Worm (Caenorhabditis elegans) whole organism, early embryonic: ENCODE results near the gene C07A4.3.

Experiments used
- B0310.2 ChIP-seq: sonication (generic microtip); optimal IDR thresholded peaks from 2 replicates; lab custom pipeline; 2016; ENCODE audit warnings: mild to moderate bottlenecking, missing genetic modification characterization, missing compliant biosample characterization
- F13C5.2 ChIP-seq: sonication (generic microtip); optimal IDR thresholded peaks from 2 replicates; lab custom pipeline; 2017; ENCODE audit warnings: mild to moderate bottlenecking, missing genetic modification characterization, inconsistent platforms, missing compliant biosample characterization
- aly-1 ChIP-seq: sonication (generic microtip); optimal IDR thresholded peaks from 2 replicates; lab custom pipeline; 2016; ENCODE audit warnings: missing genetic modification characterization, missing compliant biosample characterization
- ama-1 ChIP-seq: fragments of 150-350 bp; optimal IDR thresholded peaks from 2 replicates; lab custom pipeline; 2014
- ceh-13 ChIP-seq: fragments of 200-800 bp; sonication (Bioruptor generic); optimal IDR thresholded peaks from 2 replicates; lab custom pipeline; 2018; ENCODE audit warnings: mild to moderate bottlenecking, missing genetic modification characterization, missing compliant biosample characterization
- ceh-36 ChIP-seq: sonication (generic microtip); optimal IDR thresholded peaks from 2 replicates; lab custom pipeline; 2016; ENCODE audit warnings: missing genetic modification characterization, inconsistent platforms, missing compliant biosample characterization
- ets-7 ChIP-seq: sonication (generic microtip); optimal IDR thresholded peaks from 2 replicates; lab custom pipeline; 2016; ENCODE audit warnings: missing genotype, missing genetic modification characterization, missing compliant biosample characterization
- flt-1 ChIP-seq: fragments of 200-800 bp; sonication (Bioruptor generic); IDR thresholded peaks from 2 replicates; pipeline ENCODE4 v1.3.6; 2022; ENCODE audit warnings: missing genetic modification characterization, missing compliant biosample characterization
- hmbx-1 ChIP-seq: sonication (generic microtip); optimal IDR thresholded peaks from 2 replicates; lab custom pipeline; 2016; ENCODE audit warnings: mild to moderate bottlenecking, missing genetic modification characterization, missing compliant biosample characterization
- hmg-4 ChIP-seq: fragments of 200-800 bp; sonication (Bioruptor generic); optimal IDR thresholded peaks from 2 replicates; lab custom pipeline; 2018; ENCODE audit warnings: mild to moderate bottlenecking, missing genetic modification characterization, missing compliant biosample characterization
- hnd-1 ChIP-seq: sonication (generic microtip); optimal IDR thresholded peaks from 2 replicates; lab custom pipeline; 2016; ENCODE audit warnings: missing genetic modification characterization, missing compliant biosample characterization
- pes-1 ChIP-seq: fragments of 200-800 bp; sonication (Bioruptor generic); IDR thresholded peaks from 2 replicates; pipeline ENCODE4 v1.3.6; 2022; ENCODE audit warnings: missing genetic modification reagents, missing genetic modification characterization, missing compliant biosample characterization
- scrt-1 ChIP-seq: fragments of 200-800 bp; sonication (Bioruptor generic); IDR thresholded peaks from 2 replicates; pipeline ENCODE4 v1.3.6; 2022; ENCODE audit warnings: missing genetic modification characterization, missing compliant biosample characterization
- sea-1 ChIP-seq: fragments of 200-800 bp; sonication (Bioruptor generic); conservative IDR thresholded peaks from 2 replicates; pipeline ENCODE4 v1.3.6; 2022; ENCODE audit warnings: missing genetic modification characterization, missing compliant biosample characterization
- tbx-11 ChIP-seq: fragments of 200-800 bp; sonication (Bioruptor generic); IDR thresholded peaks from 2 replicates; pipeline ENCODE4 v1.3.6; 2022; ENCODE audit warnings: missing genetic modification characterization, missing compliant biosample characterization
- tbx-37 ChIP-seq: fragments of 200-800 bp; sonication (Bioruptor generic); conservative IDR thresholded peaks from 2 replicates; pipeline ENCODE4 v1.3.6; 2022; ENCODE audit warnings: missing genetic modification reagents, missing genetic modification characterization, missing compliant biosample characterization
- tra-4 ChIP-seq: sonication (generic microtip); optimal IDR thresholded peaks from 2 replicates; lab custom pipeline; 2017; ENCODE audit warnings: missing genetic modification characterization, missing compliant biosample characterization

The C07A4.3 gene

ce11 chrX:10174683-10175082 lies at the start of gene C07A4.3:
C07A4.3 (plus strand) TSS chrX:10174983.
- no peak for TF ChIP-seq tra-4 (tag; lab: Kevin White, UChicago)
- TF ChIP-seq hmg-4 (GFP tag; lab: Kevin White, UChicago): no peak
- no peak for TF ChIP-seq scrt-1 (GFP tag; lab: Robert Waterston, UW)
- no peak for TF ChIP-seq B0310.2 (tag; lab: Kevin White, UChicago)
- no peak for TF ChIP-seq ceh-36
- TF ChIP-seq ets-7 (tag; lab: Kevin White, UChicago): no peak
- no peak for TF ChIP-seq aly-1 (tag; lab: Kevin White, UChicago)
- no peak for TF ChIP-seq F13C5.2 (tag; lab: Kevin White, UChicago)

ce11 chrX:10130159-10130558 lies 44.6 kb upstream of the C07A4.3 start:
- TF ChIP-seq flt-1 (no peak), pes-1 (GFP tag; lab: Robert Waterston, UW) (no peak), aly-1 (tag; lab: Kevin White, UChicago) (no peak), F13C5.2 (tag; lab: Kevin White, UChicago) (no peak), sea-1 (GFP tag; lab: Robert Waterston, UW) (no peak), ceh-13 (no peak), hmbx-1 (tag; lab: Kevin White, UChicago) (no peak), scrt-1 (GFP tag; lab: Robert Waterston, UW) (no peak), hnd-1 (no peak), ets-7 (tag; lab: Kevin White, UChicago) (no peak), tbx-37 (no peak), B0310.2 (tag; lab: Kevin White, UChicago) (no peak), hmg-4 (GFP tag; lab: Kevin White, UChicago) (no peak), tbx-11 (GFP tag; lab: Robert Waterston, UW) (no peak), ceh-36 (no peak), tra-4 (tag; lab: Kevin White, UChicago) (no peak), ama-1 (lab: Kevin White, UChicago) (no peak)

ce11 chrX:10132546-10133032 lies 42.2 kb upstream of the C07A4.3 start:
- TF ChIP-seq scrt-1 (GFP tag; lab: Robert Waterston, UW): peak; percentile 89
- peak; percentile 87 for TF ChIP-seq flt-1
- peak; percentile 86 for TF ChIP-seq tbx-37
- TF ChIP-seq hmbx-1 (tag; lab: Kevin White, UChicago): peak; percentile 53
- TF ChIP-seq ets-7 (tag; lab: Kevin White, UChicago): peak; percentile 14
- peak; percentile 88 for TF ChIP-seq aly-1 (tag; lab: Kevin White, UChicago)
- TF ChIP-seq B0310.2 (tag; lab: Kevin White, UChicago): peak; percentile 62
- peak; percentile 68 for TF ChIP-seq F13C5.2 (tag; lab: Kevin White, UChicago)
- peak; percentile 94 for TF ChIP-seq sea-1 (GFP tag; lab: Robert Waterston, UW)
- TF ChIP-seq hnd-1: peak; percentile 76
- peak; percentile 79 for TF ChIP-seq ceh-36
- TF ChIP-seq tbx-11 (GFP tag; lab: Robert Waterston, UW): peak; percentile 89
- peak; percentile 92 for TF ChIP-seq pes-1 (GFP tag; lab: Robert Waterston, UW)
- TF ChIP-seq ceh-13: peak; percentile 72
- peak; percentile 81 for TF ChIP-seq hmg-4 (GFP tag; lab: Kevin White, UChicago)

ce11 chrX:10133082-10133481 lies 41.7 kb upstream of the C07A4.3 start, which contains the start of gene unc-58:
unc-58 (minus strand) TSS chrX:10133182.
- TF ChIP-seq sea-1 (GFP tag; lab: Robert Waterston, UW) (no peak), ets-7 (tag; lab: Kevin White, UChicago) (no peak), scrt-1 (GFP tag; lab: Robert Waterston, UW) (no peak), tra-4 (tag; lab: Kevin White, UChicago) (no peak), F13C5.2 (tag; lab: Kevin White, UChicago) (no peak), B0310.2 (tag; lab: Kevin White, UChicago) (no peak), flt-1 (no peak), hnd-1 (no peak), ceh-13 (no peak), ama-1 (lab: Kevin White, UChicago) (no peak), tbx-11 (GFP tag; lab: Robert Waterston, UW) (no peak), hmbx-1 (tag; lab: Kevin White, UChicago) (no peak), pes-1 (GFP tag; lab: Robert Waterston, UW) (no peak), ceh-36 (no peak), aly-1 (tag; lab: Kevin White, UChicago) (no peak), tbx-37 (no peak), hmg-4 (GFP tag; lab: Kevin White, UChicago) (no peak)

ce11 chrX:10138494-10138893 lies 36.3 kb upstream of the C07A4.3 start, which contains the start of gene moc-1:
moc-1 (minus strand) TSS chrX:10138620.
- TF ChIP-seq ceh-36: no peak
- no peak for TF ChIP-seq F13C5.2 (tag; lab: Kevin White, UChicago)
- no peak for TF ChIP-seq hnd-1

- TF ChIP-seq F13C5.2 (tag; lab: Kevin White, UChicago) (no peak), hmg-4 (GFP tag; lab: Kevin White, UChicago) (no peak), tra-4 (tag; lab: Kevin White, UChicago) (no peak), hnd-1 (no peak), hmbx-1 (tag; lab: Kevin White, UChicago) (no peak)
Observed at ce11 chrX:10141264-10141663, 33.5 kb upstream of the C07A4.3 start.

- TF ChIP-seq scrt-1 (GFP tag; lab: Robert Waterston, UW) (no peak), tra-4 (tag; lab: Kevin White, UChicago) (no peak), hmbx-1 (tag; lab: Kevin White, UChicago) (no peak), hnd-1 (no peak)
Observed at ce11 chrX:10141963-10142431, 32.8 kb upstream of the C07A4.3 start, which contains the start of gene oac-14. oac-14 (minus strand) TSS chrX:10142013.

ce11 chrX:10145011-10145410 lies 29.8 kb upstream of the C07A4.3 start:
- peak; percentile 60; the same call in 1 of the 2 replicates for TF ChIP-seq scrt-1 (GFP tag; lab: Robert Waterston, UW)
- peak; percentile 33; the same call in 1 of the 2 replicates for TF ChIP-seq tbx-37
- peak; percentile 60 for TF ChIP-seq hmg-4 (GFP tag; lab: Kevin White, UChicago)
- no peak for TF ChIP-seq tra-4 (tag; lab: Kevin White, UChicago)
- 0 out of 2 replicates have a peak, but pooled peaks have one; percentile 35 for TF ChIP-seq sea-1 (GFP tag; lab: Robert Waterston, UW)
- TF ChIP-seq pes-1 (GFP tag; lab: Robert Waterston, UW): no peak; the same call in 1 of the 2 replicates
